Fruit fly (Drosophila melanogaster): Measurements from ENCODE around the gene CG33722.

Gene CG33722

DNA sequence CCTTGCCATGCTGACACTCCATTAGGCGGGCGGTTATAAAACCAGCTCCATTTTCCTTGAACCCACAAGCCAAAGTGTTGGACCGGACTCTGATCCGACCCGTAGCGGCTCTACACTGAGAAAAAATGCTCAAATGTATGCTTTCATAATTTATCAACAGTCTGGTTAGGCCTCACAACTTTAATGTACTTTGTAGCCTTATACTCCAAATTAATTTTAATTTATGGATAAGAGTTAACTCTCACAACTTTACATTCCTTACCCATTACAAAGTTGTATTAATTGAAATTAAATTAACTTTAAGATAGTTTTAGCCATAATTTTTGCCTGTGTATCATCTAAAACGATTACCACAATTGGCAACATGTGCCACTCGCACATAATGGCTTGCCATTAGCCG, 12.2 kb downstream of the CG33722 start (continued):
- TF ChIP-seq Eip93F (GFP tag; optimal IDR thresholded peaks at IDR 0.05) (no peak), Eip78C (GFP tag) (peak; percentile 70), CG11294 (GFP tag; IDR thresholded peaks at IDR 0.05) (peak; percentile 20; the same call in 1 of the 2 replicates), CG6854 (GFP tag; optimal IDR thresholded peaks at IDR 0.05) (no peak), ss (GFP tag; optimal IDR thresholded peaks at IDR 0.05) (no peak), CG9139 (GFP tag; optimal IDR thresholded peaks at IDR 0.05) (no peak), Gug (GFP tag; IDR thresholded peaks at IDR 0.05) (peak; percentile 45; the same call in 1 of the 2 replicates), CG31627 (GFP tag; optimal IDR thresholded peaks at IDR 0.05) (no peak), acj6 (GFP tag; optimal IDR thresholded peaks at IDR 0.05) (no peak), fd85E (GFP tag; optimal IDR thresholded peaks at IDR 0.05) (no peak), CG6163 (GFP tag; IDR thresholded peaks at IDR 0.05) (no peak), CG4318 (GFP tag; optimal IDR thresholded peaks at IDR 0.05) (peak; percentile 58), CG32006 (GFP tag; optimal IDR thresholded peaks at IDR 0.05) (peak; percentile 77), dsx (GFP tag; optimal IDR thresholded peaks at IDR 0.05; ENCODE audit: poor library complexity, severe bottlenecking) (no peak), Met (GFP tag; optimal IDR thresholded peaks at IDR 0.05) (no peak), Lpt (GFP tag; optimal IDR thresholded peaks at IDR 0.05) (peak; percentile 58), OdsH (GFP tag; optimal IDR thresholded peaks at IDR 0.05) (peak; percentile 39), Sox15 (GFP tag; optimal IDR thresholded peaks at IDR 0.05) (no peak), CG3032 (tag; optimal IDR thresholded peaks at IDR 0.05) (no peak), CG16779 (tag; optimal IDR thresholded peaks at IDR 0.05) (no peak), salr (GFP tag; optimal IDR thresholded peaks at IDR 0.05) (peak in 1 of 2 experiments; percentile 30), CG8119 (GFP tag; IDR thresholded peaks at IDR 0.05) (peak; percentile 84)

DNA sequence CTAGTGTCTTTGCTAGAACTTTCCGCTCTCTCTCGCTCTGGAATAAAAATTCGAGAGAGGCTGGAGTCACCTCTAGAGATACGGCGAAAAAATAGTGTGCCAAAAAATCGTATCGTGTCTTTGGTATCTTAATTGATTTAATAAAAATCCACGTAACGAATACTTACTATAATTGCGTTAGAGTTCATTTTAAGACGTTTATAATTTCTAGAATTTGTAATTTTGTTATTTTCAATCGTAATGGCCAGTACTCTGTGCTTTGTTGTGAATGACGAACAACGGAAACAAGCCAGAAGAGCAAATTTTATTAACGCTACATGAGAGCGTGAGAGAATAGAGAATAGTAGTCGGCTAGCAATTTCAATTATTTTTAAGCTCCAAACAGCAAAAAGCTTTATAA, 17.8 kb downstream of the CG33722 start:
- TF ChIP-seq CG9139 (GFP tag; optimal IDR thresholded peaks at IDR 0.05) (no peak), Hr38 (GFP tag; optimal IDR thresholded peaks at IDR 0.05) (no peak), CG11294 (GFP tag; IDR thresholded peaks at IDR 0.05) (no peak), Eip93F (GFP tag; optimal IDR thresholded peaks at IDR 0.05) (no peak), Met (GFP tag; optimal IDR thresholded peaks at IDR 0.05) (no peak), CG31627 (GFP tag; optimal IDR thresholded peaks at IDR 0.05) (no peak), Ets96B (tag; optimal IDR thresholded peaks at IDR 0.05) (no peak), CG4318 (GFP tag; optimal IDR thresholded peaks at IDR 0.05) (no peak), svp (GFP tag) (no peak), Blimp-1 (GFP tag; optimal IDR thresholded peaks at IDR 0.05) (no peak), CG3919 (GFP tag; optimal IDR thresholded peaks at IDR 0.05) (no peak), CG6808 (GFP tag; optimal IDR thresholded peaks at IDR 0.05) (no peak), pdm3 (GFP tag; optimal IDR thresholded peaks at IDR 0.05) (no peak), topi (GFP tag; optimal IDR thresholded peaks at IDR 0.05) (no peak), lz (GFP tag; optimal IDR thresholded peaks at IDR 0.05) (no peak), ss (GFP tag; optimal IDR thresholded peaks at IDR 0.05) (no peak), CG8632 (GFP tag; optimal IDR thresholded peaks at IDR 0.05) (no peak), CG6854 (GFP tag; optimal IDR thresholded peaks at IDR 0.05) (no peak), Sox102F (GFP tag; optimal IDR thresholded peaks at IDR 0.05) (no peak), OdsH (GFP tag; optimal IDR thresholded peaks at IDR 0.05) (no peak)

DNA sequence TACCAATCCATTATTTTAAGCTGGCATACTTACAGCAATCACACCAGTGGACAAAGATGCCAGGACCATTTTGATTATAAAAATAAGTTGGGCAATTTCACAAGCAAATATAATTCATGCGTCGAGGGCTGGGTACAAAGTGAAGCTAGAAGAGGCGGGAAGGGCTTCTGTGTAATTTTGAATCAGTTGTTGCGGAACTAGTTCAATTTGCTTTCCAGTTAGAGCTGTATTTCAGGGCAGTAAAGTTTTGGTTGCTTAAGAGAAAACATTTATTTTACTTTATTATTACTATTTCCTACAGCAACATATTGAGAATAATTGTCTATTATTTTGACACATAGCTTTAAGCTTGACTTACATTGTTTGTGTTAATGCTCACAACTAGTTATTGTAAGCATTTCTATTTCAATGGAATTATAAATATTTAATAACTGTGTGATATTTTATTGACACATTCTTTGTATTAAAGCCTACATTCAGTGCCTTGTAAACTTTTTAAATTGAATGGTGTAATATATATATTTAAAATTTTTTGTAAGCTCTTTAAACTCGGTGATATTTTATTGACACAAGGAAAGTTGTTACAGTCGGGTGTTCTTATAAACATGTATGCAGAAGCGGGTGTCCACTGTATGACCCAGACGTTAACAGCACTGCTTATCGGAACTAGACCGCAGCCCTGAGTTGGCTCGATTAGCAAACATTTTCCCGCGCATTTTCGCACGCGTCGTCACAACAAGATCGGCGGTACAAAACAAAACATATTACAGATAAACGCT, 20.6 kb downstream of the CG33722 start, which contains the start of the genes RPA1 and Mcm2:
Gene RPA1, minus strand, starts transcription at position 150 of the 779 bp plus-strand sequence.
Gene Mcm2, plus strand, starts transcription at position 669 of the 779 bp plus-strand sequence.
- TF ChIP-seq spab (GFP tag; optimal IDR thresholded peaks at IDR 0.05) (peak; percentile 61), CG10669 (GFP tag; optimal IDR thresholded peaks at IDR 0.05) (peak; percentile 70), Hr4 (GFP tag; optimal IDR thresholded peaks at IDR 0.05) (no peak), Sox102F (GFP tag; optimal IDR thresholded peaks at IDR 0.05) (peak; percentile 68), Eip75B (GFP tag; optimal IDR thresholded peaks at IDR 0.05) (peak; percentile 74), Hr39 (GFP tag; optimal IDR thresholded peaks at IDR 0.05) (peak; percentile 79), CG1621 (tag; optimal IDR thresholded peaks at IDR 0.05) (no peak), Met (GFP tag; optimal IDR thresholded peaks at IDR 0.05) (peak; percentile 75), CG10631 (GFP tag; optimal IDR thresholded peaks at IDR 0.05) (peak; percentile 89), CG32006 (GFP tag; optimal IDR thresholded peaks at IDR 0.05) (peak; percentile 88), CG8319 (GFP tag; optimal IDR thresholded peaks at IDR 0.05) (peak; percentile 71), Lpt (GFP tag; optimal IDR thresholded peaks at IDR 0.05) (peak; percentile 75), CG6854 (GFP tag; optimal IDR thresholded peaks at IDR 0.05) (peak; percentile 42), Sox14 (GFP tag; optimal IDR thresholded peaks at IDR 0.05) (peak; percentile 66), Gug (GFP tag; IDR thresholded peaks at IDR 0.05) (peak; percentile 67), pdm3 (GFP tag; optimal IDR thresholded peaks at IDR 0.05) (no peak), Blimp-1 (GFP tag; optimal IDR thresholded peaks at IDR 0.05) (peak; percentile 56), ss (GFP tag; optimal IDR thresholded peaks at IDR 0.05) (no peak), CG16779 (tag; optimal IDR thresholded peaks at IDR 0.05) (no peak), fd85E (GFP tag; optimal IDR thresholded peaks at IDR 0.05) (no peak), CG15336 (GFP tag; IDR thresholded peaks at IDR 0.05) (peak; percentile 76), CG6276 (GFP tag; optimal IDR thresholded peaks at IDR 0.05) (no peak), vri (GFP tag; optimal IDR thresholded peaks at IDR 0.05) (no peak), CG3032 (tag; optimal IDR thresholded peaks at IDR 0.05) (peak; percentile 84), CG31627 (GFP tag; optimal IDR thresholded peaks at IDR 0.05) (peak; percentile 87)

Measured in whole organism, prepupa.